Worm (Caenorhabditis elegans): ENCODE measurements around the gene C28H8.2.

C28H8.2 gene

ce11 chrIII:5879291-5879968, 40.7 kb upstream of the C28H8.2 start, which contains the start of gene hpo-10 (continued):
- no peak for TF ChIP-seq nhr-11 (tag; optimal IDR thresholded peaks at IDR 0.05)
- TF ChIP-seq fkh-2 (tag; optimal IDR thresholded peaks at IDR 0.05), result no peak
- TF ChIP-seq mml-1 (tag; optimal IDR thresholded peaks at IDR 0.05), result no peak
- peak; percentile 52 for TF ChIP-seq ceh-28 (tag; optimal IDR thresholded peaks at IDR 0.05)
- no peak for TF ChIP-seq egl-5 (tag; optimal IDR thresholded peaks at IDR 0.05)
- no peak for TF ChIP-seq ceh-82 (tag; optimal IDR thresholded peaks at IDR 0.05)
- no peak for TF ChIP-seq R02D3.7 (tag; optimal IDR thresholded peaks at IDR 0.05)
- no peak for TF ChIP-seq tbx-2 (tag; optimal IDR thresholded peaks at IDR 0.05)
- no peak for TF ChIP-seq nhr-237 (tag; optimal IDR thresholded peaks at IDR 0.05)
- TF ChIP-seq mdl-1 (tag; optimal IDR thresholded peaks at IDR 0.05), result no peak
- no peak for TF ChIP-seq fkh-10 (GFP tag; optimal IDR thresholded peaks at IDR 0.05)

- TF ChIP-seq ztf-4 (tag; optimal IDR thresholded peaks at IDR 0.05) (no peak), elt-3 (tag; optimal IDR thresholded peaks at IDR 0.05) (no peak), hmg-11 (tag; optimal IDR thresholded peaks at IDR 0.05) (no peak), ZK546.5 (tag; optimal IDR thresholded peaks at IDR 0.05) (no peak), fkh-2 (tag; optimal IDR thresholded peaks at IDR 0.05) (no peak), ama-1 (optimal IDR thresholded peaks at IDR 0.05) (peak; percentile 17), skn-1 (tag; optimal IDR thresholded peaks at IDR 0.05) (no peak), sea-2 (GFP tag; optimal IDR thresholded peaks at IDR 0.05) (no peak), ceh-16 (tag; optimal IDR thresholded peaks at IDR 0.05) (no peak)
Measured at ce11 chrIII:5882284-5882683, 37.8 kb upstream of the C28H8.2 start.

- TF ChIP-seq aly-2 (tag; optimal IDR thresholded peaks at IDR 0.05) (no peak), snpc-4 (tag; optimal IDR thresholded peaks at IDR 0.05) (no peak), fkh-10 (GFP tag; optimal IDR thresholded peaks at IDR 0.05) (no peak), lin-39 (tag; optimal IDR thresholded peaks at IDR 0.05) (no peak), nhr-12 (tag; optimal IDR thresholded peaks at IDR 0.05) (no peak), lin-15B (tag; optimal IDR thresholded peaks at IDR 0.05) (no peak), nhr-11 (tag; optimal IDR thresholded peaks at IDR 0.05) (no peak), fkh-2 (tag; optimal IDR thresholded peaks at IDR 0.05) (no peak), ztf-4 (tag; optimal IDR thresholded peaks at IDR 0.05) (no peak), egl-27 (tag; optimal IDR thresholded peaks at IDR 0.05) (no peak), skn-1 (tag; optimal IDR thresholded peaks at IDR 0.05) (no peak), pqm-1 (tag; optimal IDR thresholded peaks at IDR 0.05) (no peak), egl-5 (tag; optimal IDR thresholded peaks at IDR 0.05) (no peak), mdl-1 (tag; optimal IDR thresholded peaks at IDR 0.05) (no peak), ceh-28 (tag; optimal IDR thresholded peaks at IDR 0.05) (no peak)
Measured at ce11 chrIII:5882823-5883222, 37.3 kb upstream of the C28H8.2 start, which contains the start of gene F01F1.14. F01F1.14 (minus strand) TSS chrIII:5882923.

ce11 chrIII:5883517-5883916, 36.6 kb upstream of the C28H8.2 start:
- no peak for TF ChIP-seq eor-1 (tag; optimal IDR thresholded peaks at IDR 0.05)
- peak in 1 of 3 experiments; percentile 82 for TF ChIP-seq elt-3 (tag; optimal IDR thresholded peaks at IDR 0.05)
- peak; percentile 10 for TF ChIP-seq nhr-43 (tag; optimal IDR thresholded peaks at IDR 0.05; ENCODE audit: poor library complexity, severe bottlenecking)

ce11 chrIII:5884007-5884406, 36.1 kb upstream of the C28H8.2 start, which contains the start of gene C28H8.5:
C28H8.5 (plus strand) TSS chrIII:5884307.
- TF ChIP-seq fos-1 (tag; optimal IDR thresholded peaks at IDR 0.05), result no peak
- TF ChIP-seq R02D3.7 (tag; optimal IDR thresholded peaks at IDR 0.05), result no peak
- TF ChIP-seq zag-1 (tag; optimal IDR thresholded peaks at IDR 0.05), result no peak
- no peak for TF ChIP-seq nhr-23 (tag; optimal IDR thresholded peaks at IDR 0.05)
- no peak for TF ChIP-seq fkh-10 (GFP tag; optimal IDR thresholded peaks at IDR 0.05)
- TF ChIP-seq nhr-67 (tag; optimal IDR thresholded peaks at IDR 0.05), result no peak
- no peak for TF ChIP-seq nfya-1 (tag; optimal IDR thresholded peaks at IDR 0.05; ENCODE audit: insufficient read depth)
- no peak for TF ChIP-seq egl-5 (tag; optimal IDR thresholded peaks at IDR 0.05)
- TF ChIP-seq unc-62 (GFP tag; optimal IDR thresholded peaks at IDR 0.05), result no peak
- TF ChIP-seq snpc-4 (tag; optimal IDR thresholded peaks at IDR 0.05), result no peak
- TF ChIP-seq skn-1 (tag; optimal IDR thresholded peaks at IDR 0.05), result no peak
- no peak for TF ChIP-seq pha-4 (tag; optimal IDR thresholded peaks at IDR 0.05)
- no peak for TF ChIP-seq elt-3 (tag; optimal IDR thresholded peaks at IDR 0.05)
- no peak for TF ChIP-seq elt-2 (tag; optimal IDR thresholded peaks at IDR 0.05)
- no peak for TF ChIP-seq ceh-82 (tag; optimal IDR thresholded peaks at IDR 0.05)
- TF ChIP-seq nhr-25 (tag; optimal IDR thresholded peaks at IDR 0.05), result no peak
- TF ChIP-seq mdl-1 (tag; optimal IDR thresholded peaks at IDR 0.05), result no peak
